Fruit fly (Drosophila melanogaster): Measurements from ENCODE around the gene Torsin.

Gene Torsin

DNA sequence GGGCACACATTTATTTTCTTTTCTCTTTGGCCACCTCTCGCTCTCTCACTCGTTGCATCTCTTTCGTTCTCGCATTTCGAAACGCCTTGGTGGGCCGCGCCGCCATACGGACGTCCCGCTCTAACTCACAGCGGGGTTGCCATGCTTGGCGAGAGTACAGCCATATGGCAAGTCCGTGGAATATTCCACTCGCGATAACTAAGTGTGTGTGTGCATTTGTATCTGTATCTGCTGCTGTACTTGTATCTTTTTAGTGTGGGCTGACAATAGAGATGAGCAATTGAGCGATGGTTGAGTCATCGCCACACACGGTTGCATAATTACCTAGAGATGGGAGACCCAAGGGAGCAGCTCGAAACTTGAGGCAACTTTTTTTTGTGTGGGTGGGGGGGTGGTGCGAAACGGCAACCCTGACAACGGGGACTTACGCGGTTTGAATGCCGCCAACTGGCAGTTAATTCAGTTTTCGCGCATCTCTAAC lies 34.7 kb upstream of the Torsin start:
- TF ChIP-seq jim (GFP tag; optimal IDR thresholded peaks at IDR 0.05) (peak; percentile 86), ey (GFP tag; optimal IDR thresholded peaks at IDR 0.05) (peak; percentile 89), Dfd (GFP tag; optimal IDR thresholded peaks at IDR 0.05) (no peak), dl (GFP tag; optimal IDR thresholded peaks at IDR 0.05; ENCODE audit: insufficient read depth in 1 of 2, partially characterized antibody in 2 of 2) (peak; percentile 24 to 36), Hr78 (GFP tag; optimal IDR thresholded peaks at IDR 0.05) (no peak), Hnf4 (GFP tag; optimal IDR thresholded peaks at IDR 0.05) (peak; percentile 88), N (GFP tag; optimal IDR thresholded peaks at IDR 0.05) (no peak), woc (GFP tag; optimal IDR thresholded peaks at IDR 0.05) (peak; percentile 76), GATAd (GFP tag; optimal IDR thresholded peaks at IDR 0.05) (peak; percentile 19), OdsH (GFP tag; optimal IDR thresholded peaks at IDR 0.05) (peak; percentile 79), usp (GFP tag; optimal IDR thresholded peaks at IDR 0.05) (no peak), CG32264 (GFP tag; optimal IDR thresholded peaks at IDR 0.05) (peak; percentile 68), tai (GFP tag; optimal IDR thresholded peaks at IDR 0.05) (peak; percentile 88), br (GFP tag; optimal IDR thresholded peaks at IDR 0.05) (peak; percentile 87), rgr (GFP tag; optimal IDR thresholded peaks at IDR 0.05) (peak; percentile 86), HLH106 (tag; optimal IDR thresholded peaks at IDR 0.05) (peak; percentile 89), sv (GFP tag; optimal IDR thresholded peaks at IDR 0.05) (peak; percentile 69), Hr83 (GFP tag; optimal IDR thresholded peaks at IDR 0.05; ENCODE audit: poor library complexity, severe bottlenecking) (peak; percentile 86), foxo (GFP tag; optimal IDR thresholded peaks at IDR 0.05) (peak in 1 of 2 experiments; percentile 91), Vsx2 (GFP tag; optimal IDR thresholded peaks at IDR 0.05; ENCODE audit: partially characterized antibody) (no peak), CG9705 (GFP tag; optimal IDR thresholded peaks at IDR 0.05) (peak; percentile 65), sage (GFP tag; optimal IDR thresholded peaks at IDR 0.05) (peak; percentile 36), dmrt93B (GFP tag; optimal IDR thresholded peaks at IDR 0.05) (peak; percentile 76), brk (GFP tag; optimal IDR thresholded peaks at IDR 0.05) (no peak), fru (GFP tag; optimal IDR thresholded peaks at IDR 0.05) (peak; percentile 88), Sp1 (GFP tag; optimal IDR thresholded peaks at IDR 0.05) (peak; percentile 84), psq (GFP tag; optimal IDR thresholded peaks at IDR 0.05) (peak; percentile 75), lola (GFP tag; optimal IDR thresholded peaks at IDR 0.05) (no peak), Jra (GFP tag; optimal IDR thresholded peaks at IDR 0.05) (peak; percentile 96), CrebA (GFP tag; optimal IDR thresholded peaks at IDR 0.05; ENCODE audit: borderline replicate concordance) (no peak), Mio (GFP tag; optimal IDR thresholded peaks at IDR 0.05) (peak; percentile 55), Dif (GFP tag; optimal IDR thresholded peaks at IDR 0.05; ENCODE audit: partially characterized antibody) (peak; percentile 54), Myc (optimal IDR thresholded peaks at IDR 0.05) (no peak), Abd-B (GFP tag; optimal IDR thresholded peaks at IDR 0.05) (no peak), h (GFP tag; optimal IDR thresholded peaks at IDR 0.05) (peak; percentile 89), dsf (GFP tag; optimal IDR thresholded peaks at IDR 0.05; ENCODE audit: borderline replicate concordance) (peak; percentile 69), Rel (GFP tag; optimal IDR thresholded peaks at IDR 0.05) (no peak), Rel (tag; optimal IDR thresholded peaks at IDR 0.05) (peak; percentile 100), pan (optimal IDR thresholded peaks at IDR 0.05) (no peak)

DNA sequence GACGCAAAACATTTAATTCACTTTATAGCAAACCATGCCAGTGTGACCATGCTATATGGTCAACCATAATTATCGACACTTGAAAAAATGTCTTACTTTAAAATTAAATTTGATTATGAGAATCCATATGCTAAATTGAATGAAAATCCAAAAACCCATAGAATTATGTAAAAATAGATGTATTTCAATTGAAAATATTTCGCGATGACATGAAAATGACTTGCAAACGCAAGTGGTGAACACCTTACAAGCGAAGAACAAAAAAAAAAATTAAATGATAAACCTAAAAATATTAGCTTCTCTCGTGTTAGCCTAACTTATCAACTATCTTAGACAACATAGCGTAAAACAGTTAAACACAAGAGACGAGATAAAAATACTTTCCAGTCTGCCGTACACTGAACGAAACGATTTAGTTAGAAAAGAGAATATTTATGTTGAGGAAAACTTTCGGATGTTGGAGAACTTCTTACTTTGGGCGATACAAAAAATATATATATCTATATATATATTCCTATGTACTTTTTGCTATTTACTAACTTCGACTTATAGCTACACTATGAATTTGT lies 30.1 kb upstream of the Torsin start:
- TF ChIP-seq woc (GFP tag; optimal IDR thresholded peaks at IDR 0.05) (peak; percentile 54), OdsH (GFP tag; optimal IDR thresholded peaks at IDR 0.05) (peak; percentile 54), HLH106 (tag; optimal IDR thresholded peaks at IDR 0.05) (peak; percentile 52), br (GFP tag; optimal IDR thresholded peaks at IDR 0.05) (peak; percentile 27), foxo (GFP tag; optimal IDR thresholded peaks at IDR 0.05) (peak in 1 of 2 experiments; percentile 59), fru (GFP tag; optimal IDR thresholded peaks at IDR 0.05) (peak; percentile 35), ey (GFP tag; optimal IDR thresholded peaks at IDR 0.05) (peak; percentile 52), Sp1 (GFP tag; optimal IDR thresholded peaks at IDR 0.05) (peak; percentile 50), Abd-B (GFP tag; optimal IDR thresholded peaks at IDR 0.05) (no peak), Jra (GFP tag; optimal IDR thresholded peaks at IDR 0.05) (peak; percentile 35), rgr (GFP tag; optimal IDR thresholded peaks at IDR 0.05) (peak; percentile 46), tai (GFP tag; optimal IDR thresholded peaks at IDR 0.05) (no peak), sv (GFP tag; optimal IDR thresholded peaks at IDR 0.05) (peak; percentile 12), dmrt93B (GFP tag; optimal IDR thresholded peaks at IDR 0.05) (peak; percentile 13), Hnf4 (GFP tag; optimal IDR thresholded peaks at IDR 0.05) (peak; percentile 51), psq (GFP tag; optimal IDR thresholded peaks at IDR 0.05) (peak; percentile 10), brk (GFP tag; optimal IDR thresholded peaks at IDR 0.05) (no peak), dl (GFP tag; optimal IDR thresholded peaks at IDR 0.05; ENCODE audit: insufficient read depth in 1 of 2, partially characterized antibody in 2 of 2) (no peak), h (GFP tag; optimal IDR thresholded peaks at IDR 0.05) (peak; percentile 53)

All from whole organism, wandering third instar larva.